Fruit fly (Drosophila melanogaster) whole organism, embryonic: ENCODE data around the gene Gcn5.
A peak's percentile ranks its signal among the peaks of the same experiment; 100 is the strongest.

Experiments
- Blimp-1 ChIP-seq: fragments of 200-800 bp; sonication (Bioruptor generic); optimal IDR thresholded peaks from 3 replicates; lab custom pipeline; 2018; ENCODE audit warnings: missing biosample characterization, missing genetic modification characterization, mild to moderate bottlenecking, moderate library complexity, missing genetic modification reagents
- CG10274 ChIP-seq: fragments of 200-800 bp; sonication (Bioruptor generic); optimal IDR thresholded peaks from 3 replicates; lab custom pipeline; 2017; ENCODE audit warnings: missing biosample characterization, mild to moderate bottlenecking, missing genetic modification characterization
- CG12219 ChIP-seq: fragments of 200-800 bp; sonication (Bioruptor generic); optimal IDR thresholded peaks from 3 replicates; lab custom pipeline; 2018; ENCODE audit warnings: missing biosample characterization, mild to moderate bottlenecking, missing genetic modification characterization
- CG12659 ChIP-seq: fragments of 200-800 bp; sonication (Bioruptor generic); optimal IDR thresholded peaks from 3 replicates; lab custom pipeline; 2017; ENCODE audit warnings: mild to moderate bottlenecking, missing biosample characterization, missing genetic modification reagents, missing genetic modification characterization
- CG12769 ChIP-seq: fragments of 200-800 bp; sonication (Bioruptor generic); optimal IDR thresholded peaks from 2 replicates; lab custom pipeline; 2019; ENCODE audit warnings: missing biosample characterization, mild to moderate bottlenecking, missing genetic modification characterization, moderate library complexity
- CG15601 ChIP-seq: fragments of 200-800 bp; sonication (Bioruptor generic); optimal IDR thresholded peaks from 3 replicates; lab custom pipeline; 2019; ENCODE audit warnings: missing biosample characterization, mild to moderate bottlenecking, missing genetic modification characterization, moderate library complexity
- CG1647 ChIP-seq: fragments of 200-800 bp; sonication (Bioruptor generic); optimal IDR thresholded peaks from 3 replicates; lab custom pipeline; 2016; ENCODE audit warnings: missing biosample characterization, missing genetic modification characterization
- CG16815 ChIP-seq: fragments of 200-800 bp; sonication (Bioruptor generic); optimal IDR thresholded peaks from 3 replicates; lab custom pipeline; 2017; ENCODE audit warnings: missing biosample characterization, mild to moderate bottlenecking, missing genetic modification characterization
- CG17359 ChIP-seq: fragments of 200-800 bp; sonication (Bioruptor generic); optimal IDR thresholded peaks from 3 replicates; lab custom pipeline; 2018; ENCODE audit warnings: missing biosample characterization, mild to moderate bottlenecking, missing genetic modification characterization, moderate library complexity
- CG17385 ChIP-seq: fragments of 200-800 bp; sonication (Bioruptor generic); optimal IDR thresholded peaks from 3 replicates; lab custom pipeline; 2018; ENCODE audit warnings: missing biosample characterization, mild to moderate bottlenecking, missing genetic modification characterization
- CG30431 ChIP-seq: fragments of 200-800 bp; sonication (Bioruptor generic); optimal IDR thresholded peaks from 2 replicates; lab custom pipeline; 2017; ENCODE audit warnings: missing biosample characterization, missing genetic modification characterization
- CG33213 ChIP-seq: fragments of 200-800 bp; sonication (Bioruptor generic); optimal IDR thresholded peaks from 3 replicates; lab custom pipeline; 2016; ENCODE audit warnings: missing biosample characterization, missing genetic modification characterization
- CG34376 ChIP-seq: fragments of 200-800 bp; sonication (Bioruptor generic); optimal IDR thresholded peaks from 2 replicates; lab custom pipeline; 2018; ENCODE audit warnings: missing biosample characterization, mild to moderate bottlenecking, missing genetic modification characterization
- CG5180 ChIP-seq: fragments of 200-800 bp; sonication (Bioruptor generic); optimal IDR thresholded peaks from 3 replicates; lab custom pipeline; 2017; ENCODE audit warnings: missing biosample characterization, missing genetic modification characterization, mild to moderate bottlenecking, moderate library complexity, missing genetic modification reagents
- CG5245 ChIP-seq: fragments of 200-800 bp; sonication (Bioruptor generic); optimal IDR thresholded peaks from 3 replicates; lab custom pipeline; 2016; ENCODE audit warnings: missing biosample characterization, missing genetic modification characterization
- CG6765 ChIP-seq: fragments of 200-800 bp; sonication (Bioruptor generic); optimal IDR thresholded peaks from 3 replicates; lab custom pipeline; 2017; ENCODE audit warnings: missing biosample characterization, mild to moderate bottlenecking, missing genetic modification characterization
- CG7786 ChIP-seq: fragments of 200-800 bp; sonication (Bioruptor generic); optimal IDR thresholded peaks from 2 replicates; lab custom pipeline; 2016; ENCODE audit warnings: missing biosample characterization, missing genetic modification characterization
- CG8944 ChIP-seq: fragments of 200-800 bp; sonication (Bioruptor generic); optimal IDR thresholded peaks from 3 replicates; lab custom pipeline; 2016; ENCODE audit warnings: missing biosample characterization, missing genetic modification characterization
- CG9215 ChIP-seq: fragments of 200-800 bp; sonication (Bioruptor generic); IDR thresholded peaks from 2 replicates; pipeline ENCODE4 v1.3.6; 2022; ENCODE audit warnings: missing biosample characterization, missing genetic modification characterization
- Camta ChIP-seq: fragments of 200-800 bp; sonication (Bioruptor generic); optimal IDR thresholded peaks from 2 replicates; lab custom pipeline; 2016; ENCODE audit warnings: missing biosample characterization, missing genetic modification characterization
- D19B ChIP-seq: fragments of 200-800 bp; sonication (Bioruptor generic); optimal IDR thresholded peaks from 2 replicates; lab custom pipeline; 2017; ENCODE audit warnings: missing biosample characterization, mild to moderate bottlenecking, missing genetic modification characterization
- HLH3B ChIP-seq: fragments of 200-800 bp; sonication (Bioruptor generic); IDR thresholded peaks from 2 replicates; pipeline ENCODE4 v1.3.6; 2022; ENCODE audit warnings: missing biosample characterization, missing genetic modification characterization
- HLH4C ChIP-seq: fragments of 200-800 bp; sonication (Bioruptor generic); IDR thresholded peaks from 3 replicates; pipeline ENCODE4 v1.3.6; 2022; ENCODE audit warnings: missing biosample characterization, missing genetic modification characterization; ENCODE audit not compliant: partially characterized antibody
- Mrtf ChIP-seq: fragments of 200-800 bp; sonication (Bioruptor generic); IDR thresholded peaks from 3 replicates; pipeline ENCODE4 v1.3.6; 2022; ENCODE audit warnings: missing biosample characterization, missing genetic modification characterization
- NK7.1 ChIP-seq: fragments of 200-800 bp; sonication (Bioruptor generic); optimal IDR thresholded peaks from 3 replicates; lab custom pipeline; 2016; ENCODE audit warnings: missing biosample characterization, missing genetic modification characterization
- Nf-YB ChIP-seq: fragments of 200-800 bp; sonication (Bioruptor generic); optimal IDR thresholded peaks from 3 replicates; lab custom pipeline; 2019; ENCODE audit warnings: missing biosample characterization, mild to moderate bottlenecking, missing genetic modification characterization, moderate library complexity
- Oaz ChIP-seq: fragments of 200-800 bp; sonication (Bioruptor generic); IDR thresholded peaks from 2 replicates; pipeline ENCODE4 v1.3.6; 2022; ENCODE audit warnings: missing biosample characterization, missing genetic modification characterization
- Ssrp ChIP-seq: fragments of 200-800 bp; sonication (Bioruptor generic); optimal IDR thresholded peaks from 2 replicates; lab custom pipeline; 2018; ENCODE audit warnings: missing biosample characterization, mild to moderate bottlenecking, missing genetic modification characterization, moderate library complexity
- YL-1 ChIP-seq: fragments of 200-800 bp; sonication (Bioruptor generic); optimal IDR thresholded peaks from 3 replicates; lab custom pipeline; 2017; ENCODE audit warnings: missing biosample characterization, mild to moderate bottlenecking, missing genetic modification characterization
- bab2 ChIP-seq: fragments of 200-800 bp; sonication (Bioruptor generic); optimal IDR thresholded peaks from 2 replicates; lab custom pipeline; 2016; ENCODE audit warnings: missing biosample characterization, missing genetic modification characterization
- bcd ChIP-seq: fragments of 200-800 bp; sonication (Bioruptor generic); optimal IDR thresholded peaks from 2 replicates; lab custom pipeline; 2017; ENCODE audit warnings: missing biosample characterization, mild to moderate bottlenecking, missing genetic modification characterization
- ci ChIP-seq: fragments of 200-800 bp; sonication (Bioruptor generic); IDR thresholded peaks from 3 replicates; pipeline ENCODE4 v1.3.6; 2022; ENCODE audit warnings: missing biosample characterization, missing genetic modification characterization
- dimm ChIP-seq: fragments of 200-800 bp; sonication (Bioruptor generic); IDR thresholded peaks from 2 replicates; pipeline ENCODE4 v1.3.6; 2022; ENCODE audit warnings: missing biosample characterization, missing genetic modification characterization
- disco-r ChIP-seq: fragments of 200-800 bp; sonication (Bioruptor generic); optimal IDR thresholded peaks from 2 replicates; lab custom pipeline; 2016; ENCODE audit warnings: missing biosample characterization, missing genetic modification characterization
- dmrt99B ChIP-seq: fragments of 200-800 bp; sonication (Bioruptor generic); optimal IDR thresholded peaks from 2 replicates; lab custom pipeline; 2018; ENCODE audit warnings: missing biosample characterization, mild to moderate bottlenecking, missing genetic modification characterization, moderate library complexity
- ftz-f1 ChIP-seq: fragments of 200-800 bp; sonication (Bioruptor generic); optimal IDR thresholded peaks from 2 replicates; lab custom pipeline; 2016; ENCODE audit warnings: missing biosample characterization, missing genetic modification characterization
- gfzf ChIP-seq: fragments of 200-800 bp; sonication (Bioruptor generic); optimal IDR thresholded peaks from 2 replicates; lab custom pipeline; 2016; ENCODE audit warnings: missing biosample characterization, mild to moderate bottlenecking, missing genetic modification characterization, moderate library complexity
- ham ChIP-seq: fragments of 200-800 bp; sonication (Bioruptor generic); IDR thresholded peaks from 2 replicates; pipeline ENCODE4 v1.3.6; 2022; ENCODE audit warnings: missing biosample characterization, missing genetic modification characterization
- ken ChIP-seq: fragments of 200-800 bp; sonication (Bioruptor generic); IDR thresholded peaks from 3 replicates; pipeline ENCODE4 v1.3.6; 2022; ENCODE audit warnings: missing biosample characterization, missing genetic modification characterization
- lab ChIP-seq: fragments of 200-800 bp; sonication (Bioruptor generic); optimal IDR thresholded peaks from 3 replicates; lab custom pipeline; 2017; ENCODE audit warnings: missing biosample characterization, missing genetic modification characterization, mild to moderate bottlenecking, moderate library complexity, missing genetic modification reagents
- lbe ChIP-seq: fragments of 200-800 bp; sonication (Bioruptor generic); optimal IDR thresholded peaks from 2 replicates; lab custom pipeline; 2016; ENCODE audit warnings: missing biosample characterization, mild to moderate bottlenecking, missing genetic modification characterization
- lov ChIP-seq, 2 experiments: fragments of 200-800 bp in 1 of 2; fragments of >200 bp in 1 of 2; sonication (Bioruptor generic) in 1 of 2; IDR thresholded peaks in 1 of 2; optimal IDR thresholded peaks in 1 of 2; 2 replicates in 1 of 2; 3 replicates in 1 of 2; pipeline versions ENCODE4 v1.3.6 to Lab custom; 2017 to 2022; ENCODE audit warnings: missing biosample characterization in 1 of 2, missing genetic modification characterization in 1 of 2
- nerfin-1 ChIP-seq: fragments of 200-800 bp; sonication (Bioruptor generic); optimal IDR thresholded peaks from 3 replicates; lab custom pipeline; 2019; ENCODE audit warnings: missing biosample characterization, mild to moderate bottlenecking, missing genetic modification characterization, moderate library complexity
- repo ChIP-seq: fragments of 200-800 bp; sonication (Bioruptor generic); optimal IDR thresholded peaks from 2 replicates; lab custom pipeline; 2016; ENCODE audit warnings: missing biosample characterization, missing genetic modification characterization
- sima ChIP-seq: fragments of 200-800 bp; sonication (Bioruptor generic); optimal IDR thresholded peaks from 2 replicates; lab custom pipeline; 2016; ENCODE audit warnings: missing biosample characterization, missing genetic modification characterization
- ssp ChIP-seq: fragments of 200-800 bp; sonication (Bioruptor generic); IDR thresholded peaks from 2 replicates; pipeline ENCODE4 v1.3.6; 2022; ENCODE audit warnings: missing biosample characterization, missing genetic modification characterization
- tin ChIP-seq: fragments of 200-800 bp; sonication (Bioruptor generic); optimal IDR thresholded peaks from 3 replicates; lab custom pipeline; 2016; ENCODE audit warnings: missing biosample characterization, missing genetic modification characterization
- vfl ChIP-seq: fragments of 200-800 bp; sonication (Bioruptor generic); optimal IDR thresholded peaks from 2 replicates; lab custom pipeline; 2016; ENCODE audit warnings: missing biosample characterization, missing genetic modification characterization
- zen2 ChIP-seq: fragments of 200-800 bp; sonication (Bioruptor generic); IDR thresholded peaks from 3 replicates; pipeline ENCODE4 v1.3.6; 2022; ENCODE audit warnings: missing biosample characterization, missing genetic modification characterization; ENCODE audit not compliant: partially characterized antibody
- zf30C ChIP-seq: fragments of 200-800 bp; sonication (Bioruptor generic); optimal IDR thresholded peaks from 3 replicates; lab custom pipeline; 2018; ENCODE audit warnings: missing biosample characterization, mild to moderate bottlenecking, missing genetic modification characterization

Gene Gcn5

DNA sequence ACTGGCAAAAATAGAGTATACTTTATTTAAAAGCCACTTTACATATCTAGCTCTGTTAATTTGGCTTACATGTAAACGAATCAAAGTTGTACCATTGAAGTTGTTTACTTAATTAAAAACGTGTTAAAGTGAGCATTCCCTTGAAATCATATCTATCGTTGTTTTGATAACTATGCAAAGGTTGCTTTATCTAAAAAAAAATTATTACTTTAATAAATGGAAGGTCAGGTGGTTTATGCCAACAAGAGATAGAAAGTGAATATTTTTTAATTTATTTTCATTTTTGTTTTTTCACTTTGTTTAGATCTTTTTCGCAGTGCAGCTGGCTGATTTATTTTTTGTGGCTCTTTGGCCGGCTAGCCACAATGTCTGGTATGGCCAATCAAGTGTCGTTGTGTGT lies 40.9 kb downstream of the Gcn5 start (continued):
- TF ChIP-seq Camta (GFP tag; lab: Kevin White, UChicago) (peak; percentile 68), ham (no peak), Oaz (0 out of 2 replicates have a peak, but pooled peaks have one; percentile 33), CG33213 (GFP tag; lab: Kevin White, UChicago) (peak; percentile 39), CG9215 (peak; percentile 57), Mrtf (GFP tag; lab: Robert Waterston, UW) (no peak; the same call in 2 of the 3 replicates), CG12769 (tag; lab: Kevin White, UChicago) (no peak), Nf-YB (GFP tag; lab: Kevin White, UChicago) (peak; percentile 63), CG15601 (tag; lab: Kevin White, UChicago) (peak; percentile 49), ssp (GFP tag; lab: Robert Waterston, UW) (peak; percentile 47), CG12219 (GFP tag; lab: Kevin White, UChicago) (peak; percentile 52), CG12659 (peak; percentile 86), CG1647 (GFP tag; lab: Kevin White, UChicago) (peak; percentile 47), CG17359 (tag; lab: Kevin White, UChicago) (peak; percentile 79), CG5245 (GFP tag; lab: Kevin White, UChicago) (peak; percentile 36), CG10274 (GFP tag; lab: Kevin White, UChicago) (peak; percentile 28), NK7.1 (GFP tag; lab: Kevin White, UChicago) (no peak), dmrt99B (tag; lab: Kevin White, UChicago) (peak; percentile 92), HLH3B (GFP tag; lab: Robert Waterston, UW) (peak; percentile 50), CG7786 (GFP tag; lab: Kevin White, UChicago) (peak; percentile 1), lbe (GFP tag; lab: Kevin White, UChicago) (no peak), Ssrp (tag; lab: Kevin White, UChicago) (peak; percentile 75), repo (GFP tag; lab: Kevin White, UChicago) (peak; percentile 17), Blimp-1 (GFP tag; lab: Kevin White, UChicago) (peak; percentile 69), vfl (GFP tag; lab: Kevin White, UChicago) (no peak), HLH4C (GFP tag; lab: Robert Waterston, UW) (no peak), ken (peak; percentile 27; the same call in 1 of the 3 replicates), CG17385 (GFP tag; lab: Kevin White, UChicago) (peak; percentile 77), CG8944 (GFP tag; lab: Kevin White, UChicago) (no peak), zf30C (GFP tag; lab: Kevin White, UChicago) (no peak), ftz-f1 (no peak), D19B (peak; percentile 16), CG6765 (peak; percentile 54), bab2 (GFP tag; lab: Kevin White, UChicago) (peak; percentile 65), lov (optimal IDR thresholded peaks at IDR 0.05; lab: Kevin White, UChicago) (no peak), lov (GFP tag; IDR thresholded peaks at IDR 0.05; lab: Robert Waterston, UW) (no peak), zen2 (GFP tag; lab: Robert Waterston, UW) (no peak), CG5180 (peak; percentile 71), gfzf (GFP tag; lab: Kevin White, UChicago) (no peak), CG16815 (GFP tag; lab: Kevin White, UChicago) (peak; percentile 49), ci (peak; percentile 51; the same call in 1 of the 3 replicates), CG34376 (no peak), tin (peak; percentile 51), CG30431 (GFP tag; lab: Kevin White, UChicago) (peak; percentile 14), bcd (peak; percentile 77), sima (GFP tag; lab: Kevin White, UChicago) (no peak), YL-1 (peak; percentile 7), disco-r (GFP tag; lab: Kevin White, UChicago) (no peak), nerfin-1 (tag; lab: Kevin White, UChicago) (peak; percentile 75), dimm (peak; percentile 43; the same call in 1 of the 2 replicates), lab (GFP tag; lab: Kevin White, UChicago) (peak; percentile 68)
